Fruit fly (Drosophila melanogaster): ENCODE data around the gene CG6836.
A peak's percentile ranks its signal among the peaks of the same experiment; 100 is the strongest.

CG6836 gene

dm6 chr3L:18994505-18994969 is 44.1 kb downstream of the CG6836 start (continued):
- TF ChIP-seq Eip74EF (GFP tag; optimal IDR thresholded peaks at IDR 0.05), result peak in 1 of 2 experiments; percentile 32
- peak; percentile 66 for TF ChIP-seq B-H2 (GFP tag; optimal IDR thresholded peaks at IDR 0.05)
- peak; percentile 20 for TF ChIP-seq bigmax (GFP tag; optimal IDR thresholded peaks at IDR 0.05)
- peak; percentile 61 for TF ChIP-seq CG6175 (GFP tag; IDR thresholded peaks at IDR 0.05)
- peak; percentile 66 for TF ChIP-seq Fer1 (GFP tag; optimal IDR thresholded peaks at IDR 0.05)
- no peak for TF ChIP-seq Ravus (GFP tag; IDR thresholded peaks at IDR 0.05)
- TF ChIP-seq lbe (GFP tag; optimal IDR thresholded peaks at IDR 0.05), result no peak
- TF ChIP-seq vnd (GFP tag; IDR thresholded peaks at IDR 0.05; ENCODE audit: partially characterized antibody), result peak; percentile 72
- no peak for TF ChIP-seq CG12236 (GFP tag; optimal IDR thresholded peaks at IDR 0.05)
- TF ChIP-seq toy (GFP tag; IDR thresholded peaks at IDR 0.05), result no peak
- peak; percentile 23 for TF ChIP-seq CG2678 (tag; optimal IDR thresholded peaks at IDR 0.05)
- TF ChIP-seq CG10274 (GFP tag; optimal IDR thresholded peaks at IDR 0.05), result no peak
- TF ChIP-seq Dad (GFP tag; optimal IDR thresholded peaks at IDR 0.05), result no peak
- no peak for TF ChIP-seq bcd (GFP tag; optimal IDR thresholded peaks at IDR 0.05)
- TF ChIP-seq Fer2 (tag; optimal IDR thresholded peaks at IDR 0.05), result no peak
- TF ChIP-seq CG17328 (GFP tag; IDR thresholded peaks at IDR 0.05), result no peak
- TF ChIP-seq Dip2 (GFP tag; IDR thresholded peaks at IDR 0.05), result no peak
- no peak for TF ChIP-seq Dek (tag; optimal IDR thresholded peaks at IDR 0.05)
- TF ChIP-seq BEAF-32 (GFP tag; optimal IDR thresholded peaks at IDR 0.05), result no peak
- TF ChIP-seq Hr39 (optimal IDR thresholded peaks at IDR 0.05), result no peak
- TF ChIP-seq D19A (tag; optimal IDR thresholded peaks at IDR 0.05), result peak; percentile 47
- TF ChIP-seq Oaz (GFP tag; IDR thresholded peaks at IDR 0.05), result no peak
- no peak for TF ChIP-seq kni (GFP tag; optimal IDR thresholded peaks at IDR 0.05)
- no peak for TF ChIP-seq stc (GFP tag; IDR thresholded peaks at IDR 0.05)
- TF ChIP-seq gcm2 (GFP tag; optimal IDR thresholded peaks at IDR 0.05), result no peak
- TF ChIP-seq Gsc (GFP tag; IDR thresholded peaks at IDR 0.05), result no peak
- no peak for TF ChIP-seq tna (GFP tag; IDR thresholded peaks at IDR 0.05; ENCODE audit: partially characterized antibody)
- TF ChIP-seq grau (tag; optimal IDR thresholded peaks at IDR 0.05), result peak; percentile 1
- no peak for TF ChIP-seq CG4424 (GFP tag; optimal IDR thresholded peaks at IDR 0.05)
- TF ChIP-seq Med (GFP tag), result peak; percentile 49

- TF ChIP-seq CG13287 (GFP tag; IDR thresholded peaks at IDR 0.05; ENCODE audit: partially characterized antibody), result peak; percentile 32; the same call in 1 of the 2 replicates
- no peak for TF ChIP-seq Trl (optimal IDR thresholded peaks at IDR 0.05)
- no peak for TF ChIP-seq Trl (GFP tag; optimal IDR thresholded peaks at IDR 0.05)
- TF ChIP-seq Scr (GFP tag; IDR thresholded peaks at IDR 0.05; ENCODE audit: partially characterized antibody), result 0 out of 2 replicates have a peak, but pooled peaks have one; percentile 9
- TF ChIP-seq Six4 (GFP tag; optimal IDR thresholded peaks at IDR 0.05), result no peak
- peak; percentile 93; the same call in 3 of the 4 replicates for TF ChIP-seq chinmo (GFP tag; IDR thresholded peaks at IDR 0.05; ENCODE audit: partially characterized antibody)
- no peak for TF ChIP-seq H2.0 (GFP tag; IDR thresholded peaks at IDR 0.05)
- TF ChIP-seq zen (tag; optimal IDR thresholded peaks at IDR 0.05), result no peak
- peak; percentile 21 for TF ChIP-seq Dp (GFP tag; optimal IDR thresholded peaks at IDR 0.05)
- TF ChIP-seq Side (GFP tag; optimal IDR thresholded peaks at IDR 0.05), result no peak
- peak; percentile 22; the same call in 1 of the 2 replicates for TF ChIP-seq Bgb (GFP tag; IDR thresholded peaks at IDR 0.05; ENCODE audit: partially characterized antibody)
- TF ChIP-seq CG34376 (GFP tag; optimal IDR thresholded peaks at IDR 0.05), result peak; percentile 32
- TF ChIP-seq ara (GFP tag; IDR thresholded peaks at IDR 0.05), result 0 out of 2 replicates have a peak, but pooled peaks have one; percentile 25
- no peak for TF ChIP-seq CG7745 (tag; optimal IDR thresholded peaks at IDR 0.05)
- no peak for TF ChIP-seq Ets97D (GFP tag; optimal IDR thresholded peaks at IDR 0.05)
- TF ChIP-seq ash1 (GFP tag; optimal IDR thresholded peaks at IDR 0.05), result no peak
- no peak for TF ChIP-seq run (tag; optimal IDR thresholded peaks at IDR 0.05)
- peak; percentile 13 for TF ChIP-seq abd-A (tag; optimal IDR thresholded peaks at IDR 0.05)
- TF ChIP-seq CTCF (GFP tag; optimal IDR thresholded peaks at IDR 0.05), result peak; percentile 51
- TF ChIP-seq HLH3B (GFP tag; IDR thresholded peaks at IDR 0.05), result no peak
- TF ChIP-seq seq (GFP tag; IDR thresholded peaks at IDR 0.05), result peak; percentile 13; the same call in 1 of the 2 replicates
- TF ChIP-seq unc-4 (GFP tag; IDR thresholded peaks at IDR 0.05; ENCODE audit: partially characterized antibody), result 0 out of 2 replicates have a peak, but pooled peaks have one; percentile 24
- TF ChIP-seq ci (GFP tag; IDR thresholded peaks at IDR 0.05), result peak; percentile 15; the same call in 1 of the 3 replicates
Observed at dm6 chr3L:18995667-18996029, 45.2 kb downstream of the CG6836 start.
